Worm (Caenorhabditis elegans) whole organism, young adult: ENCODE measurements around the gene ncx-9.

ENCODE experiments used
- F37B4.10 ChIP-seq: fragments of 200-800 bp; sonication (Bioruptor generic); IDR thresholded peaks from 2 replicates; pipeline ENCODE4 v1.3.6; 2022; ENCODE audit warnings: missing genetic modification characterization, missing compliant biosample characterization
- Y79H2A.3 ChIP-seq: fragments of 200-800 bp; sonication (Bioruptor generic); conservative IDR thresholded peaks from 2 replicates; pipeline ENCODE4 v1.3.6; 2022; ENCODE audit warnings: missing genetic modification reagents, missing genetic modification characterization, missing compliant biosample characterization
- aptf-3 ChIP-seq: fragments of 200-800 bp; sonication (Bioruptor generic); IDR thresholded peaks from 2 replicates; pipeline ENCODE4 v1.3.6; 2022; ENCODE audit warnings: missing genetic modification characterization, missing compliant biosample characterization
- atf-7 ChIP-seq: sonication (generic microtip); optimal IDR thresholded peaks from 2 replicates; lab custom pipeline; 2017; ENCODE audit warnings: mild to moderate bottlenecking, missing genetic modification characterization, missing compliant biosample characterization
- cebp-1 ChIP-seq, 2 experiments: fragments of 200-800 bp in 1 of 2; sonication (Bioruptor generic) in 1 of 2; sonication (generic microtip) in 1 of 2; IDR thresholded peaks in 1 of 2; optimal IDR thresholded peaks in 1 of 2; 2 replicates each; pipeline versions ENCODE4 v1.3.6 to Lab custom; 2017 to 2022; ENCODE audit warnings: missing compliant biosample characterization in 2 of 2, missing genetic modification characterization in 2 of 2, mild to moderate bottlenecking in 1 of 2, missing genetic modification reagents in 1 of 2, moderate library complexity in 1 of 2
- ceh-27 ChIP-seq: fragments of 200-800 bp; sonication (Bioruptor generic); optimal IDR thresholded peaks from 2 replicates; lab custom pipeline; 2018; ENCODE audit warnings: mild to moderate bottlenecking, missing genetic modification characterization, moderate library complexity, missing compliant biosample characterization
- egrh-3 ChIP-seq: fragments of 200-800 bp; sonication (Bioruptor generic); IDR thresholded peaks from 2 replicates; pipeline ENCODE4 v1.3.6; 2022; ENCODE audit warnings: missing genetic modification reagents, missing genetic modification characterization, missing compliant biosample characterization
- fkh-3 ChIP-seq: sonication (generic microtip); optimal IDR thresholded peaks from 2 replicates; lab custom pipeline; 2016; ENCODE audit warnings: mild to moderate bottlenecking, missing genetic modification characterization, missing compliant biosample characterization
- hlh-12 ChIP-seq: sonication (generic microtip); optimal IDR thresholded peaks from 2 replicates; lab custom pipeline; 2016; ENCODE audit warnings: missing genetic modification characterization, missing compliant biosample characterization
- lir-1 ChIP-seq: fragments of 200-800 bp; sonication (Bioruptor generic); conservative IDR thresholded peaks from 2 replicates; pipeline ENCODE4 v1.3.6; 2022; ENCODE audit warnings: missing genetic modification reagents, missing genetic modification characterization, missing compliant biosample characterization
- snpc-1.3 ChIP-seq: sonication (generic microtip); optimal IDR thresholded peaks from 2 replicates; lab custom pipeline; 2017; ENCODE audit warnings: missing genetic modification characterization, mild to moderate bottlenecking, missing compliant biosample characterization, antibody characterized with exemption, moderate library complexity, missing genotype, missing genetic modification reagents; ENCODE audit not compliant: insufficient read depth
- somi-1 ChIP-seq: fragments of 200-800 bp; sonication (Bioruptor generic); optimal IDR thresholded peaks from 2 replicates; lab custom pipeline; 2018; ENCODE audit warnings: mild to moderate bottlenecking, missing genetic modification characterization, missing compliant biosample characterization
- unc-130 ChIP-seq: sonication (generic microtip); optimal IDR thresholded peaks from 2 replicates; lab custom pipeline; 2016; ENCODE audit warnings: missing genetic modification reagents, missing genetic modification characterization, missing compliant biosample characterization

DNA sequence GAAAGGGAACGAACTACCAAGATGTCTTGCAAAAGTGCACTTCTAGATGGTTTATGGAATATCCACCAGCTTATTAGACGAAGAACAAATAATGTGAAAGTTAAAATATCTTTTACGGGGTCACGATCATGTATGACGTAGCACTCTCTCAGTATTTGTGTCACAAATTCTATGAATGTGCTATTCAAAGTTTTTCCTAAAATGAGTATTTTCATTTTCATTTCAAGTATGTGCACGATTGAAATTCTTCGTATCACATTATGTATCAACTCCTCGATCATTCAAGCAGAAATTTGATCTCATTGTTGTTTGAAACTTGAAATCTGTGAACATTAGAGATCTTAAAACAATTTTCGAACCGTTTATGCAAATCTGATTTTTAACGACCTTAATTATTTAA, 17.5 kb downstream of the ncx-9 start:
- TF ChIP-seq somi-1 (GFP tag; lab: Kevin White, UChicago) (no peak), hlh-12 (no peak), atf-7 (no peak), unc-130 (GFP tag; lab: Kevin White, UChicago) (no peak), F37B4.10 (GFP tag; lab: Robert Waterston, UW) (no peak), lir-1 (GFP tag; lab: Robert Waterston, UW) (no peak), cebp-1 (GFP tag; IDR thresholded peaks at IDR 0.05; lab: Robert Waterston, UW) (no peak), cebp-1 (tag; optimal IDR thresholded peaks at IDR 0.05; lab: Kevin White, UChicago) (no peak), Y79H2A.3 (GFP tag; lab: Robert Waterston, UW) (no peak), snpc-1.3 (tag; lab: Kevin White, UChicago) (no peak), fkh-3 (tag; lab: Kevin White, UChicago) (no peak), ceh-27 (GFP tag; lab: Kevin White, UChicago) (no peak), aptf-3 (GFP tag; lab: Robert Waterston, UW) (no peak), egrh-3 (no peak)
